Worm (Caenorhabditis elegans) whole organism, L1 larva: ENCODE results near the gene hil-1.
A peak's percentile ranks its signal among the peaks of the same experiment; 100 is the strongest.

Source experiments
- F16B12.6 ChIP-seq: fragments of 150-350 bp; optimal IDR thresholded peaks from 2 replicates; lab custom pipeline; 2014; ENCODE audit warnings: missing biosample characterization, missing genetic modification characterization
- Y116A8C.19 ChIP-seq: sonication (generic microtip); optimal IDR thresholded peaks from 2 replicates; lab custom pipeline; 2016; ENCODE audit warnings: missing compliant biosample characterization, missing genetic modification characterization, borderline replicate concordance
- aha-1 ChIP-seq: fragments of 150-350 bp; optimal IDR thresholded peaks from 2 replicates; lab custom pipeline; 2014; ENCODE audit warnings: missing biosample characterization, missing genetic modification characterization
- ceh-63 ChIP-seq: fragments of 200-800 bp; sonication (Bioruptor generic); optimal IDR thresholded peaks from 2 replicates; lab custom pipeline; 2018; ENCODE audit warnings: mild to moderate bottlenecking, missing genetic modification characterization, missing compliant biosample characterization
- ceh-82 ChIP-seq, 3 experiments: fragments of 150-350 bp in 1 of 3; sonication (generic microtip) in 2 of 3; optimal IDR thresholded peaks; 2 replicates each; lab custom pipeline; 2014 to 2017; ENCODE audit warnings: missing biosample characterization in 3 of 3, missing genetic modification characterization in 3 of 3
- dpl-1 ChIP-seq, 3 experiments: fragments of 150-350 bp in 2 of 3; sonication (generic microtip) in 1 of 3; optimal IDR thresholded peaks; 2 replicates each; lab custom pipeline; 2014 to 2017; ENCODE audit warnings: missing biosample characterization in 3 of 3, missing genetic modification characterization in 3 of 3, missing genetic modification reagents in 3 of 3
- dsc-1 ChIP-seq: sonication (generic microtip); optimal IDR thresholded peaks from 2 replicates; lab custom pipeline; 2016; ENCODE audit warnings: mild to moderate bottlenecking, missing genetic modification characterization, missing compliant biosample characterization
- efl-1 ChIP-seq, 4 experiments: fragments of 150-350 bp; optimal IDR thresholded peaks in 3 of 4; peaks in 1 of 4; 1 replicate in 1 of 4; 2 replicates in 3 of 4; lab custom pipeline; 2014; ENCODE audit warnings: missing biosample characterization in 2 of 4, missing genetic modification characterization in 2 of 4, missing genetic modification reagents in 2 of 4
- egl-27 ChIP-seq, 2 experiments: fragments of 150-350 bp in 1 of 2; sonication (generic microtip); optimal IDR thresholded peaks; 3 replicates each; lab custom pipeline; 2017 to 2018; ENCODE audit warnings: missing biosample characterization in 2 of 2, missing genetic modification characterization in 2 of 2, missing genetic modification reagents in 2 of 2
- elt-2 ChIP-seq: sonication (generic microtip); optimal IDR thresholded peaks from 2 replicates; lab custom pipeline; 2016; ENCODE audit warnings: missing genetic modification characterization, mild to moderate bottlenecking, inconsistent platforms, missing compliant biosample characterization, missing genetic modification reagents
- elt-3 ChIP-seq, 6 experiments: fragments of 150-350 bp in 1 of 6; sonication (generic microtip); optimal IDR thresholded peaks; 2 replicates each; lab custom pipeline; 2017 to 2018; ENCODE audit warnings: missing biosample characterization in 6 of 6, missing genetic modification characterization in 6 of 6, inconsistent platforms in 1 of 6
- fkh-10 ChIP-seq: sonication (generic microtip); optimal IDR thresholded peaks from 2 replicates; lab custom pipeline; 2017; ENCODE audit warnings: missing biosample characterization, missing genetic modification reagents, missing genetic modification characterization
- hpl-2 ChIP-seq: fragments of 150-350 bp; optimal IDR thresholded peaks from 2 replicates; lab custom pipeline; 2014; ENCODE audit warnings: missing biosample characterization, missing genetic modification reagents, missing genetic modification characterization
- jun-1 ChIP-seq: fragments of 150-350 bp; optimal IDR thresholded peaks from 2 replicates; lab custom pipeline; 2014; ENCODE audit warnings: missing biosample characterization, missing genetic modification reagents, missing genetic modification characterization
- lin-14 ChIP-seq: fragments of 200-800 bp; sonication (Bioruptor generic); optimal IDR thresholded peaks from 2 replicates; lab custom pipeline; 2018; ENCODE audit warnings: mild to moderate bottlenecking, missing genetic modification characterization, moderate library complexity, missing compliant biosample characterization
- lsy-2 ChIP-seq, 2 experiments: fragments of 150-350 bp; optimal IDR thresholded peaks; 2 replicates each; lab custom pipeline; 2014; ENCODE audit warnings: missing biosample characterization in 2 of 2, missing genetic modification characterization in 2 of 2
- mdl-1 ChIP-seq, 2 experiments: fragments of 150-350 bp; optimal IDR thresholded peaks; 2 replicates each; lab custom pipeline; 2014 to 2017; ENCODE audit warnings: missing biosample characterization in 2 of 2, missing genetic modification characterization in 2 of 2, inconsistent platforms in 1 of 2
- mep-1 ChIP-seq: fragments of 150-350 bp; optimal IDR thresholded peaks from 2 replicates; lab custom pipeline; 2014; ENCODE audit warnings: missing biosample characterization, missing genetic modification characterization
- nhr-11 ChIP-seq: fragments of 150-350 bp; optimal IDR thresholded peaks from 2 replicates; lab custom pipeline; 2014; ENCODE audit warnings: missing biosample characterization, missing genetic modification characterization
- nhr-12 ChIP-seq: sonication (generic microtip); optimal IDR thresholded peaks from 2 replicates; lab custom pipeline; 2017; ENCODE audit warnings: missing biosample characterization, missing genetic modification characterization
- nhr-19 ChIP-seq: fragments of 200-800 bp; sonication (Bioruptor generic); conservative IDR thresholded peaks from 2 replicates; pipeline ENCODE4 v1.3.6; 2022; ENCODE audit warnings: missing genetic modification characterization, missing compliant biosample characterization
- nhr-237 ChIP-seq: fragments of 150-350 bp; optimal IDR thresholded peaks from 2 replicates; lab custom pipeline; 2014; ENCODE audit warnings: missing biosample characterization, missing genetic modification characterization
- nhr-76 ChIP-seq: sonication (generic microtip); optimal IDR thresholded peaks from 2 replicates; lab custom pipeline; 2017; ENCODE audit warnings: missing biosample characterization, missing genetic modification characterization
- nhr-77 ChIP-seq: fragments of 150-350 bp; optimal IDR thresholded peaks from 2 replicates; lab custom pipeline; 2014; ENCODE audit warnings: missing biosample characterization, missing genetic modification characterization
- pag-3 ChIP-seq: sonication (generic microtip); optimal IDR thresholded peaks from 2 replicates; lab custom pipeline; 2017; ENCODE audit warnings: missing genetic modification characterization, mild to moderate bottlenecking, missing compliant biosample characterization, antibody characterized with exemption, borderline replicate concordance; ENCODE audit not compliant: insufficient read depth
- pax-3 ChIP-seq: fragments of 200-800 bp; sonication (Bioruptor generic); optimal IDR thresholded peaks from 2 replicates; lab custom pipeline; 2018; ENCODE audit warnings: mild to moderate bottlenecking, missing genetic modification characterization, moderate library complexity, missing compliant biosample characterization
- snu-23 ChIP-seq: sonication (generic microtip); optimal IDR thresholded peaks from 2 replicates; lab custom pipeline; 2016; ENCODE audit warnings: missing genetic modification characterization, missing compliant biosample characterization
- sptf-1 ChIP-seq: fragments of 150-350 bp; optimal IDR thresholded peaks from 2 replicates; lab custom pipeline; 2014; ENCODE audit warnings: missing biosample characterization, missing genetic modification characterization
- tbx-2 ChIP-seq: sonication (generic microtip); optimal IDR thresholded peaks from 2 replicates; lab custom pipeline; 2016; ENCODE audit warnings: missing genetic modification characterization, missing compliant biosample characterization
- tlp-1 ChIP-seq: fragments of 150-350 bp; optimal IDR thresholded peaks from 2 replicates; lab custom pipeline; 2014; ENCODE audit warnings: missing biosample characterization, missing genetic modification characterization
- unc-130 ChIP-seq: fragments of 150-350 bp; optimal IDR thresholded peaks from 2 replicates; lab custom pipeline; 2017; ENCODE audit warnings: missing biosample characterization, missing genetic modification characterization, inconsistent platforms
- unc-86 ChIP-seq: sonication (generic microtip); optimal IDR thresholded peaks from 2 replicates; lab custom pipeline; 2016; ENCODE audit warnings: missing genetic modification characterization, missing compliant biosample characterization
- ztf-11 ChIP-seq, 2 experiments: sonication (generic microtip); optimal IDR thresholded peaks; 2 replicates each; lab custom pipeline; 2016 to 2017; ENCODE audit warnings: missing genetic modification characterization in 2 of 2, missing biosample characterization in 1 of 2, missing compliant biosample characterization in 1 of 2

hil-1 gene

ce11 chrV:14930168-14930567 is 19.4 kb upstream of the hil-1 start:
- no peak for TF ChIP-seq Y116A8C.19 (tag; lab: Kevin White, UChicago)
- TF ChIP-seq lsy-2 (tag; optimal IDR thresholded peaks at IDR 0.05; lab: Kevin White, UChicago): peak in 1 of 2 experiments; percentile 49
- peak; percentile 50 for TF ChIP-seq fkh-10 (GFP tag; lab: Kevin White, UChicago)
- peak in 1 of 2 experiments; percentile 15 for TF ChIP-seq efl-1 (optimal IDR thresholded peaks at IDR 0.05; lab: Kevin White, UChicago)
- TF ChIP-seq efl-1 (GFP tag; optimal IDR thresholded peaks at IDR 0.05 in 1 of 2; lab: Kevin White, UChicago): peak; percentile 1 to 60
- peak in 1 of 3 experiments; percentile 7 for TF ChIP-seq dpl-1 (GFP tag; optimal IDR thresholded peaks at IDR 0.05; lab: Kevin White, UChicago)
- no peak for TF ChIP-seq elt-2 (tag; lab: Kevin White, UChicago)
- no peak for TF ChIP-seq pag-3
- peak in 1 of 3 experiments; percentile 23 for TF ChIP-seq ceh-82 (tag; optimal IDR thresholded peaks at IDR 0.05; lab: Kevin White, UChicago)
- TF ChIP-seq dsc-1 (tag; lab: Kevin White, UChicago): peak; percentile 8
- TF ChIP-seq tlp-1: no peak
- TF ChIP-seq F16B12.6 (tag; lab: Kevin White, UChicago): no peak
- peak; percentile 41 for TF ChIP-seq mep-1 (tag; lab: Kevin White, UChicago)
- no peak for TF ChIP-seq elt-3 (tag; optimal IDR thresholded peaks at IDR 0.05; lab: Kevin White, UChicago)
- TF ChIP-seq nhr-19 (GFP tag; lab: Robert Waterston, UW): no peak
- no peak for TF ChIP-seq pax-3 (tag; lab: Kevin White, UChicago)
- TF ChIP-seq lin-14: peak; percentile 86
- TF ChIP-seq nhr-76 (tag; lab: Kevin White, UChicago): no peak
- TF ChIP-seq nhr-237 (tag; lab: Kevin White, UChicago): no peak
- no peak for TF ChIP-seq aha-1
- no peak for TF ChIP-seq sptf-1
- TF ChIP-seq, all 84 proteins: peak for 8

ce11 chrV:14933450-14934218 is 15.9 kb upstream of the hil-1 start:
- no peak for TF ChIP-seq nhr-11 (tag; lab: Kevin White, UChicago)
- TF ChIP-seq snu-23: no peak
- peak; percentile 24 for TF ChIP-seq lin-14
- no peak for TF ChIP-seq aha-1
- peak; percentile 6 for TF ChIP-seq pax-3 (tag; lab: Kevin White, UChicago)
- peak; percentile 10 for TF ChIP-seq dsc-1 (tag; lab: Kevin White, UChicago)

- TF ChIP-seq nhr-76 (tag; lab: Kevin White, UChicago) (no peak), mep-1 (tag; lab: Kevin White, UChicago) (no peak), mdl-1 (tag; optimal IDR thresholded peaks at IDR 0.05; lab: Kevin White, UChicago) (no peak), jun-1 (tag; lab: Kevin White, UChicago) (no peak)
Measured at ce11 chrV:14936587-14936986, 13.0 kb upstream of the hil-1 start, which contains the start of gene C30G7.2. Gene C30G7.2 (plus strand): TSS chrV:14936887.

ce11 chrV:14942898-14943297 is 6.7 kb upstream of the hil-1 start:
- TF ChIP-seq nhr-77 (tag; lab: Kevin White, UChicago): no peak
- TF ChIP-seq tbx-2 (tag; lab: Kevin White, UChicago): no peak
- TF ChIP-seq lsy-2 (tag; optimal IDR thresholded peaks at IDR 0.05; lab: Kevin White, UChicago): no peak
- no peak for TF ChIP-seq nhr-12 (tag; lab: Kevin White, UChicago)
- TF ChIP-seq unc-130 (tag; lab: Kevin White, UChicago): no peak
- no peak for TF ChIP-seq ceh-63
- TF ChIP-seq hpl-2: no peak
- no peak for TF ChIP-seq nhr-237 (tag; lab: Kevin White, UChicago)
- TF ChIP-seq jun-1 (tag; lab: Kevin White, UChicago): no peak
- no peak for TF ChIP-seq egl-27 (tag; optimal IDR thresholded peaks at IDR 0.05; lab: Kevin White, UChicago)
- no peak for TF ChIP-seq Y116A8C.19 (tag; lab: Kevin White, UChicago)
- no peak for TF ChIP-seq unc-86
- no peak for TF ChIP-seq ztf-11 (tag; optimal IDR thresholded peaks at IDR 0.05; lab: Kevin White, UChicago)
